Worm (Caenorhabditis elegans): ENCODE measurements around the gene Y47D7A.18.

DNA sequence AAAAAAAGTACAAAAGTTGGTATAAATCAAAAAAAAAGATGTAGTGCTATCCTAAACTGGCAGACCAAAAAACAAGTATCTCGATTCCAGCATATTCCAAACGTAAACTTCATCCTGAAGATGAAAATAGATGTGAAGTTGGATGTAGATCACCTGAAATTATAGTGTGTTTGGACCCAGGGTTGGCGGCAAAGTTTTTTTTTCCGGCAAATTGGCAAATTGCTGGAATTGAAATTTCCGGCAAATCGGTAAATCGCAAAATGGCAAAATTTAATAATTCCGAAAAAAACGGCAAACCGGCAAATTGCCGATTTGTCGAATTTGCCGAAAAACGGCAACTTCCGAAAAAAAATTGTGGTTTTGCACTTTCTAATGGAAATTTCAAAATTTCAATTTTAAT lies 32.1 kb downstream of the Y47D7A.18 start, which contains the start of gene F13A2.2:
- no peak for TF ChIP-seq pqm-1 (tag; optimal IDR thresholded peaks at IDR 0.05)
- TF ChIP-seq ama-1 (optimal IDR thresholded peaks at IDR 0.05) = no peak
- no peak for TF ChIP-seq ceh-45 (GFP tag; IDR thresholded peaks at IDR 0.05)
- no peak for TF ChIP-seq unc-3 (GFP tag; conservative IDR thresholded peaks at IDR 0.05)
- TF ChIP-seq unc-3 (tag; optimal IDR thresholded peaks at IDR 0.05) = no peak
- no peak for TF ChIP-seq K02D7.2 (tag; optimal IDR thresholded peaks at IDR 0.05)
- no peak for TF ChIP-seq dve-1 (tag; optimal IDR thresholded peaks at IDR 0.05)
- no peak for TF ChIP-seq elt-2 (tag; optimal IDR thresholded peaks at IDR 0.05)
- TF ChIP-seq hlh-30 (tag; optimal IDR thresholded peaks at IDR 0.05; ENCODE audit: insufficient read depth) = no peak
- TF ChIP-seq sox-2 (GFP tag; IDR thresholded peaks at IDR 0.05) = no peak
- TF ChIP-seq lim-6 (tag; optimal IDR thresholded peaks at IDR 0.05) = no peak

Data from whole organism, late embryonic.